Worm (Caenorhabditis elegans) whole organism, young adult: Measurements from ENCODE around the gene fipr-18.

ENCODE experiments used
- B0261.1 ChIP-seq: sonication (generic microtip); optimal IDR thresholded peaks from 2 replicates; lab custom pipeline; 2016; ENCODE audit warnings: mild to moderate bottlenecking, missing genetic modification characterization, moderate library complexity, missing compliant biosample characterization
- D2030.7 ChIP-seq: fragments of 200-800 bp; sonication (Bioruptor generic); IDR thresholded peaks from 2 replicates; pipeline ENCODE4 v1.3.6; 2022; ENCODE audit warnings: missing genetic modification reagents, missing genetic modification characterization, missing compliant biosample characterization
- F23B12.7 ChIP-seq: sonication (generic microtip); optimal IDR thresholded peaks from 2 replicates; lab custom pipeline; 2017; ENCODE audit warnings: missing genetic modification characterization, mild to moderate bottlenecking, missing compliant biosample characterization, antibody characterized with exemption, moderate library complexity; ENCODE audit not compliant: insufficient read depth
- F39B2.1 ChIP-seq: fragments of 200-800 bp; sonication (Bioruptor generic); IDR thresholded peaks from 2 replicates; pipeline ENCODE4 v1.3.6; 2022; ENCODE audit warnings: missing genetic modification reagents, missing genetic modification characterization, missing compliant biosample characterization
- F52B5.7 ChIP-seq: sonication (generic microtip); optimal IDR thresholded peaks from 2 replicates; lab custom pipeline; 2016; ENCODE audit warnings: mild to moderate bottlenecking, missing genetic modification characterization, missing compliant biosample characterization
- F57A8.1 ChIP-seq: fragments of 200-800 bp; sonication (Bioruptor generic); optimal IDR thresholded peaks from 2 replicates; lab custom pipeline; 2018; ENCODE audit warnings: mild to moderate bottlenecking, missing genetic modification characterization, moderate library complexity, missing compliant biosample characterization
- F57C9.4 ChIP-seq: sonication (generic microtip); optimal IDR thresholded peaks from 2 replicates; lab custom pipeline; 2017; ENCODE audit warnings: mild to moderate bottlenecking, missing genetic modification characterization, missing compliant biosample characterization
- K11D2.4 ChIP-seq: fragments of 200-800 bp; sonication (Bioruptor generic); IDR thresholded peaks from 2 replicates; pipeline ENCODE4 v1.3.6; 2022; ENCODE audit warnings: missing genetic modification reagents, missing genetic modification characterization, missing compliant biosample characterization
- K12H6.12 ChIP-seq: fragments of 200-800 bp; sonication (Bioruptor generic); optimal IDR thresholded peaks from 2 replicates; lab custom pipeline; 2018; ENCODE audit warnings: mild to moderate bottlenecking, missing genetic modification characterization, missing compliant biosample characterization
- Y53F4B.3 ChIP-seq: fragments of 200-800 bp; sonication (Bioruptor generic); IDR thresholded peaks from 2 replicates; pipeline ENCODE4 v1.3.6; 2022; ENCODE audit warnings: missing genetic modification reagents, missing genetic modification characterization, missing compliant biosample characterization
- Y53G8AR.9 ChIP-seq: fragments of 200-800 bp; sonication (Bioruptor generic); conservative IDR thresholded peaks from 2 replicates; pipeline ENCODE4 v1.3.6; 2022; ENCODE audit warnings: missing genetic modification reagents, missing genetic modification characterization, missing compliant biosample characterization
- Y79H2A.3 ChIP-seq: fragments of 200-800 bp; sonication (Bioruptor generic); conservative IDR thresholded peaks from 2 replicates; pipeline ENCODE4 v1.3.6; 2022; ENCODE audit warnings: missing genetic modification reagents, missing genetic modification characterization, missing compliant biosample characterization
- ZK185.1 ChIP-seq: sonication (generic microtip); optimal IDR thresholded peaks from 2 replicates; lab custom pipeline; 2016; ENCODE audit warnings: mild to moderate bottlenecking, missing genetic modification characterization, missing compliant biosample characterization; ENCODE audit not compliant: poor library complexity, severe bottlenecking
- attf-5 ChIP-seq: fragments of 200-800 bp; sonication (Bioruptor generic); optimal IDR thresholded peaks from 2 replicates; lab custom pipeline; 2018; ENCODE audit warnings: mild to moderate bottlenecking, missing genetic modification characterization, missing compliant biosample characterization
- bed-2 ChIP-seq: fragments of 200-800 bp; sonication (Bioruptor generic); IDR thresholded peaks from 2 replicates; pipeline ENCODE4 v1.3.6; 2022; ENCODE audit warnings: missing genetic modification reagents, missing genetic modification characterization, missing compliant biosample characterization
- cebp-1 ChIP-seq, 2 experiments: fragments of 200-800 bp in 1 of 2; sonication (Bioruptor generic) in 1 of 2; sonication (generic microtip) in 1 of 2; IDR thresholded peaks in 1 of 2; optimal IDR thresholded peaks in 1 of 2; 2 replicates each; pipeline versions ENCODE4 v1.3.6 to Lab custom; 2017 to 2022; ENCODE audit warnings: missing compliant biosample characterization in 2 of 2, missing genetic modification characterization in 2 of 2, mild to moderate bottlenecking in 1 of 2, missing genetic modification reagents in 1 of 2, moderate library complexity in 1 of 2
- ceh-27 ChIP-seq: fragments of 200-800 bp; sonication (Bioruptor generic); optimal IDR thresholded peaks from 2 replicates; lab custom pipeline; 2018; ENCODE audit warnings: mild to moderate bottlenecking, missing genetic modification characterization, moderate library complexity, missing compliant biosample characterization
- ceh-40 ChIP-seq: fragments of 200-800 bp; sonication (Bioruptor generic); IDR thresholded peaks from 2 replicates; pipeline ENCODE4 v1.3.6; 2022; ENCODE audit warnings: missing genetic modification characterization, missing compliant biosample characterization
- die-1 ChIP-seq: sonication (generic microtip); optimal IDR thresholded peaks from 2 replicates; lab custom pipeline; 2016; ENCODE audit warnings: missing genotype, mild to moderate bottlenecking, missing genetic modification characterization, missing compliant biosample characterization
- dpl-1 ChIP-seq: fragments of 150-350 bp; optimal IDR thresholded peaks from 2 replicates; lab custom pipeline; 2014; ENCODE audit warnings: missing biosample characterization, missing genetic modification reagents, missing genetic modification characterization
- egl-18 ChIP-seq: fragments of 200-800 bp; sonication (Bioruptor generic); IDR thresholded peaks from 2 replicates; pipeline ENCODE4 v1.3.6; 2022; ENCODE audit warnings: missing genetic modification reagents, missing genetic modification characterization, missing compliant biosample characterization
- egl-44 ChIP-seq: fragments of 200-800 bp; sonication (Bioruptor generic); IDR thresholded peaks from 2 replicates; pipeline ENCODE4 v1.3.6; 2022; ENCODE audit warnings: missing genetic modification reagents, missing genetic modification characterization, missing compliant biosample characterization
- ekl-4 ChIP-seq: fragments of 200-800 bp; sonication (Bioruptor generic); IDR thresholded peaks from 2 replicates; pipeline ENCODE4 v1.3.6; 2022; ENCODE audit warnings: missing genetic modification reagents, missing genetic modification characterization, missing compliant biosample characterization
- fkh-3 ChIP-seq: sonication (generic microtip); optimal IDR thresholded peaks from 2 replicates; lab custom pipeline; 2016; ENCODE audit warnings: mild to moderate bottlenecking, missing genetic modification characterization, missing compliant biosample characterization
- hmg-20 ChIP-seq: fragments of 200-800 bp; sonication (Bioruptor generic); IDR thresholded peaks from 2 replicates; pipeline ENCODE4 v1.3.6; 2022; ENCODE audit warnings: missing genetic modification reagents, missing genetic modification characterization, missing compliant biosample characterization
- hrde-1 ChIP-seq: sonication (generic microtip); optimal IDR thresholded peaks from 2 replicates; lab custom pipeline; 2016; ENCODE audit warnings: missing genetic modification characterization, mild to moderate bottlenecking, missing compliant biosample characterization, moderate library complexity, missing genotype, missing genetic modification reagents, borderline replicate concordance
- hsf-1 ChIP-seq: fragments of 200-800 bp; sonication (Bioruptor generic); IDR thresholded peaks from 2 replicates; pipeline ENCODE4 v1.3.6; 2022; ENCODE audit warnings: missing genetic modification reagents, missing genetic modification characterization, missing compliant biosample characterization
- lag-1 ChIP-seq: fragments of 200-800 bp; sonication (Bioruptor generic); IDR thresholded peaks from 2 replicates; pipeline ENCODE4 v1.3.6; 2022; ENCODE audit warnings: missing genetic modification reagents, missing genetic modification characterization, missing compliant biosample characterization
- lin-26 ChIP-seq: fragments of 200-800 bp; sonication (Bioruptor generic); IDR thresholded peaks from 2 replicates; pipeline ENCODE4 v1.3.6; 2022; ENCODE audit warnings: missing genetic modification reagents, missing genetic modification characterization, missing compliant biosample characterization
- lsl-1 ChIP-seq: fragments of 200-800 bp; sonication (Bioruptor generic); optimal IDR thresholded peaks from 2 replicates; lab custom pipeline; 2018; ENCODE audit warnings: mild to moderate bottlenecking, missing genetic modification characterization, moderate library complexity, missing compliant biosample characterization
- mxl-1 ChIP-seq: sonication (generic microtip); optimal IDR thresholded peaks from 2 replicates; lab custom pipeline; 2016; ENCODE audit warnings: missing genetic modification characterization, missing compliant biosample characterization
- nfya-2 ChIP-seq: fragments of 200-800 bp; sonication (Bioruptor generic); IDR thresholded peaks from 2 replicates; pipeline ENCODE4 v1.3.6; 2022; ENCODE audit warnings: missing genetic modification reagents, missing genetic modification characterization, missing compliant biosample characterization
- nfyb-1 ChIP-seq: fragments of 200-800 bp; sonication (Bioruptor generic); IDR thresholded peaks from 2 replicates; pipeline ENCODE4 v1.3.6; 2022; ENCODE audit warnings: missing genetic modification reagents, missing genetic modification characterization, missing compliant biosample characterization
- nhr-179 ChIP-seq: sonication (generic microtip); optimal IDR thresholded peaks from 2 replicates; lab custom pipeline; 2016; ENCODE audit warnings: mild to moderate bottlenecking, missing genetic modification characterization, missing compliant biosample characterization
- nhr-80 ChIP-seq: sonication (generic microtip); optimal IDR thresholded peaks from 2 replicates; lab custom pipeline; 2016; ENCODE audit warnings: missing genetic modification characterization, missing compliant biosample characterization
- rcor-1 ChIP-seq: fragments of 200-800 bp; sonication (Bioruptor generic); IDR thresholded peaks from 2 replicates; pipeline ENCODE4 v1.3.6; 2022; ENCODE audit warnings: missing genetic modification reagents, missing genetic modification characterization, missing compliant biosample characterization
- repo-1 ChIP-seq: sonication (generic microtip); optimal IDR thresholded peaks from 2 replicates; lab custom pipeline; 2017; ENCODE audit warnings: mild to moderate bottlenecking, missing genetic modification characterization, missing compliant biosample characterization
- sea-2 ChIP-seq: fragments of 200-800 bp; sonication (Bioruptor generic); IDR thresholded peaks from 2 replicates; pipeline ENCODE4 v1.3.6; 2022; ENCODE audit warnings: missing genetic modification characterization, missing compliant biosample characterization
- snpc-1.1 ChIP-seq: sonication (generic microtip); optimal IDR thresholded peaks from 2 replicates; lab custom pipeline; 2017; ENCODE audit warnings: missing genetic modification characterization, mild to moderate bottlenecking, missing compliant biosample characterization, antibody characterized with exemption, moderate library complexity, missing genotype, missing genetic modification reagents; ENCODE audit not compliant: insufficient read depth
- snpc-1.3 ChIP-seq: sonication (generic microtip); optimal IDR thresholded peaks from 2 replicates; lab custom pipeline; 2017; ENCODE audit warnings: missing genetic modification characterization, mild to moderate bottlenecking, missing compliant biosample characterization, antibody characterized with exemption, moderate library complexity, missing genotype, missing genetic modification reagents; ENCODE audit not compliant: insufficient read depth
- tbp1 ChIP-seq: fragments of 200-800 bp; sonication (Bioruptor generic); optimal IDR thresholded peaks from 2 replicates; lab custom pipeline; 2018; ENCODE audit warnings: mild to moderate bottlenecking, missing genetic modification characterization, missing compliant biosample characterization
- tlf-1 ChIP-seq: fragments of 200-800 bp; sonication (Bioruptor generic); optimal IDR thresholded peaks from 2 replicates; lab custom pipeline; 2018; ENCODE audit warnings: mild to moderate bottlenecking, missing genetic modification characterization, missing compliant biosample characterization
- unc-62 ChIP-seq: fragments of 150-350 bp; optimal IDR thresholded peaks from 2 replicates; lab custom pipeline; 2014; ENCODE audit warnings: missing biosample characterization, missing genetic modification reagents, missing genetic modification characterization
- zfh-2 ChIP-seq: fragments of 200-800 bp; sonication (Bioruptor generic); conservative IDR thresholded peaks from 2 replicates; pipeline ENCODE4 v1.3.6; 2022; ENCODE audit warnings: missing genetic modification reagents, missing genetic modification characterization, missing compliant biosample characterization
- ztf-22 ChIP-seq: fragments of 200-800 bp; sonication (Bioruptor generic); optimal IDR thresholded peaks from 2 replicates; lab custom pipeline; 2018; ENCODE audit warnings: mild to moderate bottlenecking, missing genetic modification characterization, moderate library complexity, missing compliant biosample characterization
- ztf-25 ChIP-seq: fragments of 200-800 bp; sonication (Bioruptor generic); IDR thresholded peaks from 2 replicates; pipeline ENCODE4 v1.3.6; 2022; ENCODE audit warnings: missing genetic modification reagents, missing genetic modification characterization, missing compliant biosample characterization

The fipr-18 gene

DNA sequence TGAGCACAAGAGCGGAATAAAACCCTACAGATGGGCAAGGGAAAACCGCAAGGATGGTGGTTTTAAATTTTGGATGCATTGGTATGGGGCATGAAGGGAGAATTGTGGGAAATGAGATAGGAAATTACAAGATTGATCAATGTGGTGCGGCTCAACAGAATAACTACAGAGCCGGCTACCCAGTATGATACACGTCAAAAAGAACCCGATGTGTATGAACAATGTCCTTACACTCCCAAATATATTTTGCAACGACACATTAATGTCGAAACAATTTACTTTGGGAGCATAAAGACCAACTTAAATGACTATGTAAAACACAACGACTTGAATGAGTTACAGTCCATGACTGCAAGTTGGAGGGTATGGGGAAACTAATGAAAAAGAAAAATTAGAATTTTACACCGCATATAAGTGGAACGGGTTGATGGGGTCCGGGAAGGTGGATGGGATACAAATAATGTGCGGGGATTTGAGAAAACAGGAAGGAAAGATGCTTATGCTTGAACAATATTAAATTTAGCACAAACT is 36.6 kb downstream of the fipr-18 start (continued):
- 0 out of 2 replicates have a peak, but pooled peaks have one; percentile 53 for TF ChIP-seq egl-18
- TF ChIP-seq B0261.1 (tag; lab: Kevin White, UChicago): no peak
- no peak for TF ChIP-seq ceh-27
- TF ChIP-seq ztf-22 (GFP tag; lab: Kevin White, UChicago): no peak
- TF ChIP-seq ZK185.1 (tag; lab: Kevin White, UChicago): peak; percentile 12
- no peak for TF ChIP-seq F57C9.4
- no peak for TF ChIP-seq attf-5 (GFP tag; lab: Kevin White, UChicago)
- peak; percentile 17 for TF ChIP-seq lsl-1 (GFP tag; lab: Kevin White, UChicago)
- no peak for TF ChIP-seq F52B5.7
- TF ChIP-seq Y53F4B.3 (GFP tag; lab: Robert Waterston, UW): no peak
- TF ChIP-seq K12H6.12: no peak
- no peak for TF ChIP-seq fkh-3 (tag; lab: Kevin White, UChicago)
- TF ChIP-seq rcor-1 (GFP tag; lab: Robert Waterston, UW): 0 out of 2 replicates have a peak, but pooled peaks have one; percentile 6
- TF ChIP-seq ekl-4 (GFP tag; lab: Robert Waterston, UW): 0 out of 2 replicates have a peak, but pooled peaks have one; percentile 19
- no peak for TF ChIP-seq snpc-1.1 (tag; lab: Kevin White, UChicago)
- no peak for TF ChIP-seq snpc-1.3 (tag; lab: Kevin White, UChicago)
- TF ChIP-seq bed-2 (GFP tag; lab: Robert Waterston, UW): no peak
- no peak for TF ChIP-seq nhr-179 (tag; lab: Kevin White, UChicago)
- 0 out of 2 replicates have a peak, but pooled peaks have one; percentile 2 for TF ChIP-seq F39B2.1 (GFP tag; lab: Robert Waterston, UW)
- TF ChIP-seq cebp-1 (GFP tag; IDR thresholded peaks at IDR 0.05; lab: Robert Waterston, UW): no peak
- TF ChIP-seq cebp-1 (tag; optimal IDR thresholded peaks at IDR 0.05; lab: Kevin White, UChicago): peak; percentile 26
- no peak for TF ChIP-seq F23B12.7 (tag; lab: Kevin White, UChicago)
- 0 out of 2 replicates have a peak, but pooled peaks have one; percentile 6 for TF ChIP-seq lin-26
- peak; percentile 33 for TF ChIP-seq die-1 (tag; lab: Kevin White, UChicago)
- no peak for TF ChIP-seq mxl-1
- TF ChIP-seq F57A8.1: no peak
- no peak for TF ChIP-seq tlf-1 (GFP tag; lab: Kevin White, UChicago)
- TF ChIP-seq dpl-1: no peak
- TF ChIP-seq hsf-1 (GFP tag; lab: Robert Waterston, UW): 0 out of 2 replicates have a peak, but pooled peaks have one; percentile 50
- TF ChIP-seq K11D2.4: no peak
- TF ChIP-seq lag-1 (GFP tag; lab: Robert Waterston, UW): 0 out of 2 replicates have a peak, but pooled peaks have one; percentile 20
- no peak for TF ChIP-seq nhr-80
- TF ChIP-seq egl-44 (GFP tag; lab: Robert Waterston, UW): no peak
- peak; percentile 28 for TF ChIP-seq tbp1
- no peak for TF ChIP-seq Y79H2A.3
- 0 out of 2 replicates have a peak, but pooled peaks have one; percentile 10 for TF ChIP-seq nfyb-1 (GFP tag; lab: Robert Waterston, UW)
- TF ChIP-seq zfh-2 (GFP tag; lab: Robert Waterston, UW): no peak
- no peak for TF ChIP-seq unc-62 (GFP tag; lab: Kevin White, UChicago)
- peak; percentile 76; the same call in 1 of the 2 replicates for TF ChIP-seq Y53G8AR.9
- 0 out of 2 replicates have a peak, but pooled peaks have one; percentile 27 for TF ChIP-seq ztf-25
- no peak for TF ChIP-seq hmg-20 (GFP tag; lab: Robert Waterston, UW)
- no peak for TF ChIP-seq repo-1 (tag; lab: Kevin White, UChicago)
- no peak for TF ChIP-seq hrde-1 (tag; lab: Kevin White, UChicago)
- TF ChIP-seq D2030.7 (GFP tag; lab: Robert Waterston, UW): no peak
- no peak for TF ChIP-seq nfya-2 (GFP tag; lab: Robert Waterston, UW)
- no peak for TF ChIP-seq sea-2 (GFP tag; lab: Robert Waterston, UW)
- TF ChIP-seq ceh-40 (GFP tag; lab: Robert Waterston, UW): no peak
